Fruit fly (Drosophila melanogaster) whole organism, embryonic: ENCODE data around the gene Mob3.

Experiments
- Blimp-1 ChIP-seq: fragments of 200-800 bp; sonication (Bioruptor generic); optimal IDR thresholded peaks from 3 replicates; lab custom pipeline; 2018; ENCODE audit warnings: missing biosample characterization, missing genetic modification characterization, mild to moderate bottlenecking, moderate library complexity, missing genetic modification reagents
- CG17802 ChIP-seq: fragments of 200-800 bp; sonication (Bioruptor generic); optimal IDR thresholded peaks from 2 replicates; lab custom pipeline; 2018; ENCODE audit warnings: missing biosample characterization, mild to moderate bottlenecking, missing genetic modification characterization, moderate library complexity
- Opbp ChIP-seq: fragments of 200-800 bp; sonication (Bioruptor generic); IDR thresholded peaks from 3 replicates; pipeline ENCODE4 v1.3.6; 2022; ENCODE audit warnings: missing biosample characterization, missing genetic modification characterization; ENCODE audit not compliant: partially characterized antibody
- Spps ChIP-seq: fragments of 200-800 bp; sonication (Bioruptor generic); optimal IDR thresholded peaks from 2 replicates; lab custom pipeline; 2018; ENCODE audit warnings: missing biosample characterization, mild to moderate bottlenecking, missing genetic modification characterization
- Tbp ChIP-seq: fragments of >200 bp; optimal IDR thresholded peaks from 2 replicates; lab custom pipeline; 2018; ENCODE audit warnings: missing biosample characterization, missing genetic modification characterization
- pzg ChIP-seq: fragments of 200-800 bp; sonication (Bioruptor generic); optimal IDR thresholded peaks from 3 replicates; lab custom pipeline; 2018; ENCODE audit warnings: missing biosample characterization, mild to moderate bottlenecking, missing genetic modification characterization, moderate library complexity
- ro ChIP-seq: fragments of 200-800 bp; sonication (Bioruptor generic); IDR thresholded peaks from 2 replicates; pipeline ENCODE4 v1.3.6; 2022; ENCODE audit warnings: missing biosample characterization, missing genetic modification characterization
- sens-2 ChIP-seq: fragments of 200-800 bp; sonication (Bioruptor generic); IDR thresholded peaks from 2 replicates; pipeline ENCODE4 v1.3.6; 2022; ENCODE audit warnings: missing biosample characterization, missing genetic modification characterization

- TF ChIP-seq CG17802 (tag; lab: Kevin White, UChicago) (peak; percentile 86), Opbp (GFP tag; lab: Robert Waterston, UW) (no peak), Spps (tag; lab: Kevin White, UChicago) (no peak), pzg (GFP tag; lab: Kevin White, UChicago) (peak; percentile 40), Tbp (no peak), Blimp-1 (GFP tag; lab: Kevin White, UChicago) (no peak), ro (GFP tag; lab: Robert Waterston, UW) (no peak), sens-2 (no peak)
Measured at dm6 chr2L:10314327-10315210, 49.4 kb downstream of the Mob3 start, which contains the start of the genes Usp14 and CG4972.
